Worm (Caenorhabditis elegans) whole organism, L2 larva: ENCODE data around the gene F58F9.6.

Experiments
- blmp-1 ChIP-seq: sonication (generic microtip); optimal IDR thresholded peaks from 2 replicates; lab custom pipeline; 2017; ENCODE audit warnings: missing genetic modification characterization, mild to moderate bottlenecking, missing compliant biosample characterization, antibody characterized with exemption, moderate library complexity; ENCODE audit not compliant: insufficient read depth
- dmd-4 ChIP-seq: sonication (generic microtip); optimal IDR thresholded peaks from 2 replicates; lab custom pipeline; 2017; ENCODE audit warnings: missing biosample characterization, missing genetic modification characterization
- nhr-237 ChIP-seq: fragments of 150-350 bp; optimal IDR thresholded peaks from 2 replicates; lab custom pipeline; 2014; ENCODE audit warnings: missing biosample characterization, missing genetic modification characterization
- nhr-25 ChIP-seq: fragments of 150-350 bp; sonication (generic microtip); optimal IDR thresholded peaks from 3 replicates; lab custom pipeline; 2014; ENCODE audit warnings: missing biosample characterization, missing genetic modification characterization
- zag-1 ChIP-seq: fragments of 150-350 bp; optimal IDR thresholded peaks from 2 replicates; lab custom pipeline; 2014; ENCODE audit warnings: missing biosample characterization, missing genetic modification characterization

DNA sequence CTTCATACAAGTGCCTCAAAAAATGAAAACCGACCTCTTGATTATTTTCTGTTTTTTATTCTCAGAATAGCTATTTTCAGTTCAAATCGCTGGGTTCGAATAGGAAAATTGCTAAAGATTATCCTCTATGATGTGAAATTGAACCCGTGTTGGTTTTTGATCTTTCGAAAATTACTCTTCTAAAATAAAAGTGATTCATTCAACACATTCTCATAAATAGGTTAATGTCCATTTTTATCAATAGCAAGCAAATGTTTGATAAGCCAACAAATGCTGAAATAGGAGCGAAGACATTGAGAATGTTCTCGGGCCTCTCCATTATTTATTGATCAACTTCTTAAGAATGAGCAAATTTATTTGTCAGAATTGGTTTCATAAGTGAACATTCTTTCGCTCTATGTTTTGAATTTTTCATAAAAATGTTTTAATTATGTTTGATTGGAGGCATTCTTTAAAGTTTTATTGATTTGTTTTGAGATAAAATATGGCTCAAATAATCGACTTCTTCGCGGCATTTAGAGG, 4.6 kb downstream of the F58F9.6 start, which contains the start of gene F58F9.3:
- no peak for TF ChIP-seq nhr-25
- no peak for TF ChIP-seq zag-1 (tag; lab: Kevin White, UChicago)
- TF ChIP-seq blmp-1 (tag; lab: Kevin White, UChicago), result no peak
- TF ChIP-seq nhr-237 (tag; lab: Kevin White, UChicago), result no peak
- no peak for TF ChIP-seq dmd-4 (tag; lab: Kevin White, UChicago)
